Worm (Caenorhabditis elegans) whole organism, L4 larva: ENCODE data around the gene nstp-1.

ENCODE experiments used
- F44E2.7 ChIP-seq: fragments of 200-800 bp; sonication (Bioruptor generic); IDR thresholded peaks from 2 replicates; pipeline ENCODE4 v2.1.2; 2022; ENCODE audit warnings: missing genetic modification characterization, missing compliant biosample characterization
- F49E8.2 ChIP-seq: sonication (generic microtip); optimal IDR thresholded peaks from 2 replicates; lab custom pipeline; 2016; ENCODE audit warnings: missing compliant biosample characterization, mild to moderate bottlenecking, missing genetic modification characterization, borderline replicate concordance
- R02D3.7 ChIP-seq: fragments of 150-350 bp; sonication (generic microtip); optimal IDR thresholded peaks from 3 replicates; lab custom pipeline; 2014; ENCODE audit warnings: missing biosample characterization, missing genetic modification characterization
- T20F7.1 ChIP-seq: fragments of 200-800 bp; sonication (Bioruptor generic); optimal IDR thresholded peaks from 2 replicates; lab custom pipeline; 2018; ENCODE audit warnings: mild to moderate bottlenecking, missing genetic modification characterization, missing compliant biosample characterization
- ZK337.2 ChIP-seq: fragments of 200-800 bp; sonication (Bioruptor generic); IDR thresholded peaks from 2 replicates; pipeline ENCODE4 v1.3.6; 2022; ENCODE audit warnings: missing genetic modification reagents, missing genetic modification characterization, missing compliant biosample characterization
- ZK546.5 ChIP-seq, 2 experiments: sonication (generic microtip); optimal IDR thresholded peaks; 2 replicates each; lab custom pipeline; 2017; ENCODE audit warnings: missing biosample characterization in 2 of 2, missing genetic modification characterization in 2 of 2
- aha-1 ChIP-seq: fragments of 150-350 bp; peaks from one replicate; lab custom pipeline; 2014; ENCODE audit warnings: missing biosample characterization, missing genetic modification characterization
- ceh-20 ChIP-seq: fragments of 200-800 bp; sonication (Bioruptor generic); IDR thresholded peaks from 2 replicates; pipeline ENCODE4 v1.3.6; 2022; ENCODE audit warnings: missing genetic modification reagents, missing genetic modification characterization, missing compliant biosample characterization
- ceh-28 ChIP-seq: fragments of 150-350 bp; optimal IDR thresholded peaks from 2 replicates; lab custom pipeline; 2014; ENCODE audit warnings: missing biosample characterization, missing genetic modification reagents, missing genetic modification characterization
- ceh-62 ChIP-seq: sonication (generic microtip); optimal IDR thresholded peaks from 2 replicates; lab custom pipeline; 2017; ENCODE audit warnings: missing biosample characterization, missing genetic modification characterization
- ces-1 ChIP-seq: fragments of 150-350 bp; sonication (generic microtip); optimal IDR thresholded peaks from 4 replicates; lab custom pipeline; 2014; ENCODE audit warnings: missing biosample characterization, missing genetic modification reagents, missing genetic modification characterization
- daf-19 ChIP-seq: fragments of 200-800 bp; sonication (Bioruptor generic); conservative IDR thresholded peaks from 2 replicates; pipeline ENCODE4 v1.3.6; 2022; ENCODE audit warnings: missing genetic modification characterization, missing compliant biosample characterization
- daf-8 ChIP-seq: fragments of 200-800 bp; sonication (Bioruptor generic); IDR thresholded peaks from 2 replicates; pipeline ENCODE4 v1.3.6; 2022; ENCODE audit warnings: missing genetic modification characterization, missing compliant biosample characterization
- dpl-1 ChIP-seq: fragments of 150-350 bp; optimal IDR thresholded peaks from 2 replicates; lab custom pipeline; 2014; ENCODE audit warnings: missing biosample characterization, missing genetic modification reagents, missing genetic modification characterization
- duxl-1 ChIP-seq: sonication (generic microtip); optimal IDR thresholded peaks from 2 replicates; lab custom pipeline; 2016; ENCODE audit warnings: mild to moderate bottlenecking, missing genetic modification characterization, moderate library complexity, missing compliant biosample characterization; ENCODE audit not compliant: poor library complexity
- dve-1 ChIP-seq: sonication (generic microtip); optimal IDR thresholded peaks from 2 replicates; lab custom pipeline; 2017; ENCODE audit warnings: antibody characterized with exemption, mild to moderate bottlenecking, missing genetic modification characterization, missing compliant biosample characterization; ENCODE audit not compliant: insufficient read depth
- egl-27 ChIP-seq: sonication (generic microtip); optimal IDR thresholded peaks from 3 replicates; lab custom pipeline; 2017; ENCODE audit warnings: missing biosample characterization, missing genetic modification reagents, missing genetic modification characterization
- fkh-10 ChIP-seq: fragments of 150-350 bp; optimal IDR thresholded peaks from 2 replicates; lab custom pipeline; 2014; ENCODE audit warnings: missing biosample characterization, missing genetic modification reagents, missing genetic modification characterization
- gei-8 ChIP-seq: fragments of 200-800 bp; sonication (Bioruptor generic); optimal IDR thresholded peaks from 2 replicates; lab custom pipeline; 2018; ENCODE audit warnings: mild to moderate bottlenecking, missing genetic modification characterization, missing compliant biosample characterization
- hmg-1.1 ChIP-seq: fragments of 200-800 bp; sonication (Bioruptor generic); IDR thresholded peaks from 2 replicates; pipeline ENCODE4 v1.3.6; 2022; ENCODE audit warnings: missing genetic modification reagents, missing genetic modification characterization, missing compliant biosample characterization
- lin-1 ChIP-seq: fragments of 200-800 bp; sonication (Bioruptor generic); IDR thresholded peaks from 2 replicates; pipeline ENCODE4 v1.3.6; 2022; ENCODE audit warnings: missing genetic modification reagents, missing genetic modification characterization, missing compliant biosample characterization
- lin-15B ChIP-seq: fragments of 150-350 bp; sonication (generic microtip); optimal IDR thresholded peaks from 3 replicates; lab custom pipeline; 2014; ENCODE audit warnings: missing biosample characterization, missing genetic modification characterization
- lin-39 ChIP-seq: fragments of 150-350 bp; optimal IDR thresholded peaks from 2 replicates; lab custom pipeline; 2014; ENCODE audit warnings: missing biosample characterization, missing genetic modification reagents, missing genetic modification characterization
- lir-3 ChIP-seq: sonication (generic microtip); optimal IDR thresholded peaks from 2 replicates; lab custom pipeline; 2016; ENCODE audit warnings: mild to moderate bottlenecking, missing genetic modification characterization, missing compliant biosample characterization
- mdl-1 ChIP-seq, 2 experiments: fragments of 150-350 bp in 1 of 2; sonication (generic microtip) in 1 of 2; optimal IDR thresholded peaks; 2 replicates each; lab custom pipeline; 2014 to 2017; ENCODE audit warnings: missing biosample characterization in 2 of 2, missing genetic modification characterization in 2 of 2
- mep-1 ChIP-seq: fragments of 150-350 bp; sonication (generic microtip); optimal IDR thresholded peaks from 3 replicates; lab custom pipeline; 2014; ENCODE audit warnings: missing biosample characterization, missing genetic modification characterization
- nhr-102 ChIP-seq: sonication (generic microtip); optimal IDR thresholded peaks from 2 replicates; lab custom pipeline; 2016; ENCODE audit warnings: mild to moderate bottlenecking, missing genetic modification characterization, moderate library complexity, missing compliant biosample characterization
- nhr-11 ChIP-seq: fragments of 150-350 bp; optimal IDR thresholded peaks from 2 replicates; lab custom pipeline; 2014; ENCODE audit warnings: missing biosample characterization, missing genetic modification characterization
- nhr-237 ChIP-seq: sonication (generic microtip); optimal IDR thresholded peaks from 2 replicates; lab custom pipeline; 2017; ENCODE audit warnings: missing biosample characterization, missing genetic modification characterization
- nhr-28 ChIP-seq: fragments of 150-350 bp; optimal IDR thresholded peaks from 2 replicates; lab custom pipeline; 2014; ENCODE audit warnings: missing biosample characterization, missing genetic modification characterization
- nhr-76 ChIP-seq: fragments of 150-350 bp; optimal IDR thresholded peaks from 2 replicates; lab custom pipeline; 2014; ENCODE audit warnings: missing biosample characterization, missing genetic modification characterization
- php-3 ChIP-seq: fragments of 200-800 bp; sonication (Bioruptor generic); IDR thresholded peaks from 2 replicates; pipeline ENCODE4 v1.3.6; 2022; ENCODE audit warnings: missing genetic modification reagents, missing genetic modification characterization, missing compliant biosample characterization
- rbr-2 ChIP-seq: sonication (generic microtip); optimal IDR thresholded peaks from 2 replicates; lab custom pipeline; 2016; ENCODE audit warnings: missing genotype, missing genetic modification characterization, missing compliant biosample characterization
- snpc-1.2 ChIP-seq: fragments of 200-800 bp; sonication (Bioruptor generic); IDR thresholded peaks from 2 replicates; pipeline ENCODE4 v1.3.6; 2022; ENCODE audit warnings: missing genetic modification reagents, missing genetic modification characterization, missing compliant biosample characterization
- snpc-4 ChIP-seq: fragments of 150-350 bp; optimal IDR thresholded peaks from 2 replicates; lab custom pipeline; 2014; ENCODE audit warnings: missing biosample characterization, missing genetic modification characterization
- tra-1 ChIP-seq: fragments of 200-800 bp; sonication (Bioruptor generic); IDR thresholded peaks from 2 replicates; pipeline ENCODE4 v1.3.6; 2022; ENCODE audit warnings: missing genetic modification reagents, missing genetic modification characterization, missing compliant biosample characterization
- unc-39 ChIP-seq: sonication (generic microtip); optimal IDR thresholded peaks from 2 replicates; lab custom pipeline; 2017; ENCODE audit warnings: missing biosample characterization, missing genetic modification characterization
- unc-62 ChIP-seq, 3 experiments: fragments of 150-350 bp in 1 of 3; sonication (generic microtip); optimal IDR thresholded peaks in 2 of 3; peaks in 1 of 3; 1 replicate in 1 of 3; 2 replicates in 2 of 3; lab custom pipeline; 2014 to 2017; ENCODE audit warnings: missing biosample characterization in 3 of 3, missing genetic modification characterization in 3 of 3, missing genetic modification reagents in 3 of 3, missing genotype in 1 of 3
- vab-7 ChIP-seq: fragments of 200-800 bp; sonication (Bioruptor generic); IDR thresholded peaks from 2 replicates; pipeline ENCODE4 v1.3.6; 2022; ENCODE audit warnings: missing genetic modification reagents, missing genetic modification characterization, missing compliant biosample characterization
- zag-1 ChIP-seq: fragments of 150-350 bp; optimal IDR thresholded peaks from 2 replicates; lab custom pipeline; 2014; ENCODE audit warnings: missing biosample characterization, missing genetic modification characterization
- zfp-2 ChIP-seq: sonication (generic microtip); optimal IDR thresholded peaks from 2 replicates; lab custom pipeline; 2016; ENCODE audit warnings: mild to moderate bottlenecking, missing genetic modification characterization, missing compliant biosample characterization
- ztf-11 ChIP-seq: fragments of 150-350 bp; optimal IDR thresholded peaks from 2 replicates; lab custom pipeline; 2014; ENCODE audit warnings: missing biosample characterization, missing genetic modification characterization

nstp-1 gene

DNA sequence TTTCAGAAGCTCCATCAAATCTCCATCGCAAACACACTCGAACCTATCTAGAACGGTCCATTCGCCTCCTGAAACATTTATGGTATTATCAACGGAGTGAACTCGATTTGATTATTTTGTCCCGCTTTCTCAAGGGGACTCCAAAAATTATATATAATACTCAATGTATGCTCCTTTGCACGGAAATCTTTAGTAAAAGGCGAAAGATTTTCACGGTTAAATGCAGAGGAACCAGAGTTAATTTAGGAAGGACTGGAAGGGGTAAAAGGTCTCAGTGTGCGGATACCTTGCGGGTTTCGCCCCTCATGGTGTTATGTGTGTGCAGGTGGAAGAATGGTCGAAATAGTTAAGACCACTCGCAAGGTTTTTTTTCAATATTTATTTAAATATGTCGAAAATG is 16.5 kb downstream of the nstp-1 start:
- TF ChIP-seq zfp-2 (tag; lab: Kevin White, UChicago) (no peak), lin-15B (tag; lab: Kevin White, UChicago) (no peak), ZK546.5 (tag; optimal IDR thresholded peaks at IDR 0.05; lab: Kevin White, UChicago) (no peak), lir-3 (no peak), vab-7 (no peak), ceh-20 (no peak), ces-1 (GFP tag; lab: Kevin White, UChicago) (no peak), unc-39 (no peak), nhr-237 (no peak), php-3 (GFP tag; lab: Robert Waterston, UW) (no peak), dve-1 (peak; percentile 36), F49E8.2 (tag; lab: Kevin White, UChicago) (peak; percentile 68), egl-27 (tag; lab: Kevin White, UChicago) (no peak), snpc-4 (tag; lab: Kevin White, UChicago) (peak; percentile 40), daf-8 (no peak), lin-1 (GFP tag; lab: Robert Waterston, UW) (no peak), tra-1 (no peak), ztf-11 (tag; lab: Kevin White, UChicago) (no peak), aha-1 (tag; lab: Kevin White, UChicago) (peak; percentile 69), mdl-1 (tag; optimal IDR thresholded peaks at IDR 0.05; lab: Kevin White, UChicago) (no peak), duxl-1 (tag; lab: Kevin White, UChicago) (no peak), nhr-102 (tag; lab: Kevin White, UChicago) (peak; percentile 32), hmg-1.1 (GFP tag; lab: Robert Waterston, UW) (no peak), gei-8 (GFP tag; lab: Kevin White, UChicago) (no peak), snpc-1.2 (GFP tag; lab: Robert Waterston, UW) (peak; percentile 90), R02D3.7 (tag; lab: Kevin White, UChicago) (no peak), lin-39 (no peak)

DNA sequence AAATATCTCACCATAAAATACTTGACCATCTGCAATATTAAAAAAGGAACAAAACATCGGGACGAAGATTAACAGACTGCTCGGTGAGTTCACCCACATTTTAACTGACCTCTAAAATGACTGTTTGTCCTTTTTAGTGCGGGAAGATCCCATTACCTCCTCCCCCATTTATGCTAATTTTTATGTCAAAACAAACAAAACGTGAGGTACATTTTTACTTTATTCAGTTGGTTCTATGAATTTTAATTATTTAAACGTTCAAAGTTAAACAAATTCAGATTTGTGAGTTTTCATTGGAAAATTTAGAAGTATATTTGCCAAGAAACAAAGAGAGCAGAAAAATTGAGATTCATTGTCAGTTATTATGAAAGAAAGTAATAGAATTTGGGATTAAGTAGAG is 18.0 kb downstream of the nstp-1 start, which contains the start of gene C53D6.8:
Gene C53D6.8, minus strand, starts transcription at position 101 of the 400 bp plus-strand sequence.
- TF ChIP-seq ceh-28 (tag; lab: Kevin White, UChicago), result no peak
- TF ChIP-seq ceh-62 (tag; lab: Kevin White, UChicago), result no peak
- TF ChIP-seq nhr-76 (tag; lab: Kevin White, UChicago), result no peak
- no peak for TF ChIP-seq rbr-2 (tag; lab: Kevin White, UChicago)
- TF ChIP-seq F44E2.7 (GFP tag; lab: Robert Waterston, UW), result no peak
- TF ChIP-seq daf-19 (GFP tag; lab: Robert Waterston, UW), result no peak
- no peak for TF ChIP-seq ZK546.5 (tag; optimal IDR thresholded peaks at IDR 0.05; lab: Kevin White, UChicago)
- no peak for TF ChIP-seq zag-1 (tag; lab: Kevin White, UChicago)
- TF ChIP-seq ztf-11 (tag; lab: Kevin White, UChicago), result no peak
- TF ChIP-seq nhr-102 (tag; lab: Kevin White, UChicago), result no peak
- TF ChIP-seq ZK337.2, result no peak
- TF ChIP-seq dpl-1 (GFP tag; lab: Kevin White, UChicago), result no peak
- no peak for TF ChIP-seq mep-1
- TF ChIP-seq T20F7.1 (GFP tag; lab: Kevin White, UChicago), result no peak
- TF ChIP-seq fkh-10 (GFP tag; lab: Kevin White, UChicago), result no peak
- TF ChIP-seq nhr-28 (tag; lab: Kevin White, UChicago), result no peak

DNA sequence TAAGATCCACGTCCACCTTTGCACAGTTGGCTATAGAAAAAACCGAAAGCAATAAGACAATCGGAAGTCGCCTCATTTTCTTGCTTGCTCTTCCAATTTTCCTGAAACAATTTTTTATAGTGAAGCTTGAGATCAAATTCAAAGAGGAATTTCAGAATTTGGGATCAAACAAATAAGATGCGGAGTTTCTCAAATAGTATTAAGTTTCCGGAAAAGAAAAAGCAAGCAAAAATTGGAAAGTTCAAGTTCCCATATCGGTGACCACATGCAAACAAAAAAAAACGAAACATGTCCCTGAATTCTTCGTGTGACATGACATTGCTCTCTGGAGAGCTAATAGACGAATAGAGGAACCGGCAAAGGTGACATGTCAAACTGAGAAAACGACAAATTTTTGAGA is 20.6 kb downstream of the nstp-1 start, which contains the start of gene unc-129:
Gene unc-129, minus strand, starts transcription at position 101 of the 400 bp plus-strand sequence.
- TF ChIP-seq aha-1 (tag; lab: Kevin White, UChicago) (no peak), unc-39 (no peak), nhr-11 (tag; lab: Kevin White, UChicago) (no peak), unc-62 (GFP tag; optimal IDR thresholded peaks at IDR 0.05 in 1 of 2; lab: Kevin White, UChicago) (peak in 1 of 2 experiments; percentile 69), unc-62 (tag; optimal IDR thresholded peaks at IDR 0.05; lab: Kevin White, UChicago) (no peak), ceh-28 (tag; lab: Kevin White, UChicago) (no peak)
- TF ChIP-seq, all 104 proteins: peak for 1
